Worm (Caenorhabditis elegans) whole organism, young adult: Measurements from ENCODE around the gene F53C3.8.

Source experiments
- nfya-2 ChIP-seq: fragments of 200-800 bp; sonication (Bioruptor generic); IDR thresholded peaks from 2 replicates; pipeline ENCODE4 v1.3.6; 2022; ENCODE audit warnings: missing genetic modification reagents, missing genetic modification characterization, missing compliant biosample characterization
- nfyb-1 ChIP-seq: fragments of 200-800 bp; sonication (Bioruptor generic); IDR thresholded peaks from 2 replicates; pipeline ENCODE4 v1.3.6; 2022; ENCODE audit warnings: missing genetic modification reagents, missing genetic modification characterization, missing compliant biosample characterization
- pha-4 ChIP-seq: fragments of 150-350 bp; sonication (generic microtip); optimal IDR thresholded peaks from 2 replicates; lab custom pipeline; 2014; ENCODE audit warnings: missing biosample characterization, missing genetic modification reagents, missing genetic modification characterization

ce11 chrII:3917985-3918633 is 26.9 kb downstream of the F53C3.8 start:
- TF ChIP-seq nfyb-1 (GFP tag; lab: Robert Waterston, UW) (peak; percentile 89; the same call in 1 of the 2 replicates), pha-4 (tag; lab: Kevin White, UChicago) (no peak), nfya-2 (GFP tag; lab: Robert Waterston, UW) (no peak)
